Fruit fly (Drosophila melanogaster): Measurements from ENCODE around the gene oc.

The oc gene

DNA sequence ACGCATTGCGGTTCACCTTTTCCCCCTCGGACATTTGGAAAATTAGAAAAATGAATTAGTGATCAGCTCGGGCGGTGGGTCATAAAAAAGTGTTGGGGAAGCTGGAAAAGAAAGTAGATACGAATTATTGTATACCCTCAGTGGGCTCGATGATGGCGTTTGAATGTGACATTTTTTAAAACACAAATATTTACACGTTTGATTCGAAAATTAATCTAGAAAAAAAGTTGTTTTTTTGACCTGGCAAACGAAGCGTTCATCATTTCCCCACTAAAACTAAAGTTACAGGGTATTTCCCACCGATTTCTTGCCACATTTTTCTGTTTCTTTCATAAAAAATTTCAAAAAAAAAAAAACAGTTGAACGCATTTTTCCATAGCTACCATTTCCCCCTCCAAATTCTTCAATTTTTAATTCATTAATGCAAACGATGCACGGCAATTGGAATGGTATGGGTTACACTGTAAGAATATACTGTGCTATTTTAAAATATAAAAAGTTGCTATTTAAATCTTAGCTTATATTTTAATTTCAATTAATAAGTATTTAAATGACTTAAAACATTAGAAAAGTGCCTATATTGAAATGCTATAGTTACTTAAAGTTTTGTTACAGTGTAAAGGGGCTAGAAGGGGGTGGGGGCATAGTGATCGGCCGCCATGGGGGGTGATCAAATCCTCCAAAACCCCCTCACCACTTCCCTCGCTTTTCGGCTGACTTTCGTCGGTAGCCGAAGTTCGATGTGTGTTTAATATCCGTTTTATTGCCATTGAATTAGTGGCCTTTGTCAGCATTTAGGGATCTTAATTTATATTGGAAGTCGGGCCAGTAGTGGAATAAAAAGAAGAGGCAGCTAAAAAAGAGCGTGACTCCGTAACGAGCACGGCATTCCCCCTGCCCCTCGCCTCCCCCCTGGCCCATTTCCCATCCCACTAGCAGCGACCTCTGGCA, 21.1 kb upstream of the oc start:
- TF ChIP-seq CG11617 (GFP tag; optimal IDR thresholded peaks at IDR 0.05) (no peak), Hr96 (GFP tag; optimal IDR thresholded peaks at IDR 0.05) (no peak), CG33017 (tag; optimal IDR thresholded peaks at IDR 0.05) (no peak), CG12768 (GFP tag; optimal IDR thresholded peaks at IDR 0.05) (no peak), Mnt (GFP tag; optimal IDR thresholded peaks at IDR 0.05) (no peak), toe (GFP tag; optimal IDR thresholded peaks at IDR 0.05) (no peak), ovo (GFP tag; optimal IDR thresholded peaks at IDR 0.05) (no peak), Crg-1 (GFP tag; optimal IDR thresholded peaks at IDR 0.05) (no peak), CG7045 (GFP tag; optimal IDR thresholded peaks at IDR 0.05) (no peak), bab1 (GFP tag; optimal IDR thresholded peaks at IDR 0.05) (no peak), CG14711 (tag; optimal IDR thresholded peaks at IDR 0.05) (no peak)

DNA sequence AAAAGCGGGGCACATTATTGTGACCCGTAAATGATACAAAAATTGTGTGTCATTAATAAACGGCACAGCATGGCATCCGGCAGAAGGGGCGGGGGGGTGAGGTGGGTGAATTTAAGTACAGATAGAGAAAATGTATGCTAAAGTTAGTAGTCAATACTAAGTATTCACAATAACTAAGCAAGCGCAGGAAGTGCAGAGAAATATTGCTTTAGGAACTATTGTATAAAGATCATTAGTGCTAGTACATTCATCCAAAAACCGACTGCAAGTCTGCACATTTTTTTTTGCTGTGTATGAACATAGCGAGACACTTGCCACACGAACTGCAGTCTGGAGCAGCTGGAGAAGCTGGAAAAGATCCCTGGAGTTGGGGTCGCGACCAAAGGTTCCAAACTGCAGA, 19.0 kb upstream of the oc start:
- no peak for TF ChIP-seq tj (GFP tag; optimal IDR thresholded peaks at IDR 0.05)
- no peak for TF ChIP-seq kay (GFP tag; ENCODE audit: borderline replicate concordance)
- no peak for TF ChIP-seq cic (GFP tag; optimal IDR thresholded peaks at IDR 0.05)
- no peak for TF ChIP-seq CG7045 (GFP tag; optimal IDR thresholded peaks at IDR 0.05)
- TF ChIP-seq CG11617 (GFP tag; optimal IDR thresholded peaks at IDR 0.05) = no peak
- no peak for TF ChIP-seq CG33017 (tag; optimal IDR thresholded peaks at IDR 0.05)
- no peak for TF ChIP-seq CG14711 (tag; optimal IDR thresholded peaks at IDR 0.05)
- no peak for TF ChIP-seq CG1620 (GFP tag; optimal IDR thresholded peaks at IDR 0.05)
- TF ChIP-seq toe (GFP tag; optimal IDR thresholded peaks at IDR 0.05) = no peak
- no peak for TF ChIP-seq Clk (GFP tag; optimal IDR thresholded peaks at IDR 0.05)
- no peak for TF ChIP-seq CG7101 (tag; optimal IDR thresholded peaks at IDR 0.05)
- no peak for TF ChIP-seq Crg-1 (GFP tag; optimal IDR thresholded peaks at IDR 0.05)
- TF ChIP-seq Hr96 (GFP tag; optimal IDR thresholded peaks at IDR 0.05) = no peak
- TF ChIP-seq CG12768 (GFP tag; optimal IDR thresholded peaks at IDR 0.05) = no peak
- no peak for TF ChIP-seq pad (GFP tag; optimal IDR thresholded peaks at IDR 0.05)
- TF ChIP-seq cnc (optimal IDR thresholded peaks at IDR 0.05) = no peak
- no peak for TF ChIP-seq bab1 (GFP tag; optimal IDR thresholded peaks at IDR 0.05)
- TF ChIP-seq ovo (GFP tag; optimal IDR thresholded peaks at IDR 0.05) = no peak
- TF ChIP-seq CG5204 (GFP tag; optimal IDR thresholded peaks at IDR 0.05) = no peak
- no peak for TF ChIP-seq Mnt (GFP tag; optimal IDR thresholded peaks at IDR 0.05)

DNA sequence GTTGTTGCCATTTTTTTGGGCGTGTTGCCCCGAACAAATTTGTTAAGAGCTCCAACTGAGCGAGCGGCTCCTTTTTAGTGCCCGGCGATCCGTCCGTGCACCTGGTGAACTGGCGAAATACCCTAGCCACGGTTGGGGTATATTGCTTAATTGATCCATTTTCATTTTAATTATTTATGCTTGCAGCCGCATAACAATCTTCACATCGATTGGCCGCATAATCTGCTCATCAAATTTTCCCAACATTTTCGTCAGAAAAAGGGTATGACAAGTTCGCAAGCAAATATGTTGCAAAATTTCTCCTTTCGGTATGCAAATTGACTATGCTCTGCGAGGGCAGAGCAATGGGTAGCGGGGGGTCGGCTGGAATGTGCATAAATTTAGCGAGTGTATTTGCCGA, 17.2 kb upstream of the oc start:
- TF ChIP-seq Clk (GFP tag; optimal IDR thresholded peaks at IDR 0.05) (no peak), Crg-1 (GFP tag; optimal IDR thresholded peaks at IDR 0.05) (no peak), CG14711 (tag; optimal IDR thresholded peaks at IDR 0.05) (no peak), toe (GFP tag; optimal IDR thresholded peaks at IDR 0.05) (no peak), CG7101 (tag; optimal IDR thresholded peaks at IDR 0.05) (no peak), bab1 (GFP tag; optimal IDR thresholded peaks at IDR 0.05) (no peak), CG12768 (GFP tag; optimal IDR thresholded peaks at IDR 0.05) (no peak), ovo (GFP tag; optimal IDR thresholded peaks at IDR 0.05) (no peak), CG33017 (tag; optimal IDR thresholded peaks at IDR 0.05) (no peak), cnc (optimal IDR thresholded peaks at IDR 0.05) (no peak), tj (GFP tag; optimal IDR thresholded peaks at IDR 0.05) (no peak)

DNA sequence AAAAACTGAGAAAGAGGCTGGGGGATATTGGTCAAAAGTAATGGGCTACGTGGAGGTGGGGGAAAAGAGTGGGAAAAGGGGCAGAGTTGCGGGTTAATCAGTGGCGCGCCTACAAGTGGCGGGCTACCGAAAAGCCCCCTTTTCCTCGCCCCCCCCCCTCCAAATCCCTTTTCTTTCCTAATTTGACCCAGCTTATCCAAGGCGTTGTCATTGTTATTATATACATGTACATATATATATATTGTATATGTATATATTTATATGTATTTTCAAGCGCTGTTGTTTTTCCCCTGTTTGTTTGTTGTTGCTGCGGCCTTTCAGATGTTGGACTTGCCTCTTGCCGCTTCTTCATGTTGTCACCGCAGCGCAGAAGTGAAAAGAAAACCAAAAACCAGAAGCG, 16.6 kb upstream of the oc start:
- TF ChIP-seq CG7045 (GFP tag; optimal IDR thresholded peaks at IDR 0.05) = no peak
- TF ChIP-seq bab1 (GFP tag; optimal IDR thresholded peaks at IDR 0.05) = no peak

DNA sequence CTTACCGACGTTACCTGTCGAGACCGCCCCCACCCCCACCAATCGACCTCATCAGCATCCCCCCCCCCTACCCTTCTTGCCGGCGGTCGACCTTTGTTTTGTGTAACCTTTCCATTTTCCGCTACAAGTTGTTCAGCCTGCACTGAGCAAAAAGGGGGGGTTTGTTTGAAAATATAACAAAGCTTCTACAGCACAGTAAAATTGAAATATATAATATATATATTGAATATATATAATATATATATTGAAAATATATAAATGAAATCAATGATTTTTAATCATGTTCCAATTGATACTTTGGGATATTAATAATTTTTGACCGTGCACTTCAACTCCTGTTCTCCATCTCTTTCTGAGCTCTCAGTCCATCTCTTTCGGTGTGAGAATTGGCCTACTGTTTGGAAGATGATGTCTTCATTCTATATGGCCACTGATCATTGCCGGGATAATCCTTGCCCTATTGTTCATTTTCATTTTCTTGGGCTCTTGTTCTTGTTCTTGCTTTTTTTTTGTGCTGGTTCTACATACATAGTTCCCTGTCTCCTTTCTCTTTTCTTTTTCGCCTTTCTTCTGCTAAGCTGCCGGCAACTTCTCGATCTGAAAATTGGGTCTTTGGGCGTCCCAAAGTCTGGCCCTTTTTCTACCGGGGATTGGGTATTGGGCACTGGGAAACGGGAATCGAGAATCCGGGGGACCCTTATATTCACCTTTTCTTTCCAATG, 15.3 kb upstream of the oc start:
- TF ChIP-seq CG14711 (tag; optimal IDR thresholded peaks at IDR 0.05) (no peak), pad (GFP tag; optimal IDR thresholded peaks at IDR 0.05) (no peak), CG5204 (GFP tag; optimal IDR thresholded peaks at IDR 0.05) (no peak), tj (GFP tag; optimal IDR thresholded peaks at IDR 0.05) (no peak), CG7045 (GFP tag; optimal IDR thresholded peaks at IDR 0.05) (no peak), CG7101 (tag; optimal IDR thresholded peaks at IDR 0.05) (no peak), CG33017 (tag; optimal IDR thresholded peaks at IDR 0.05) (no peak), CG11617 (GFP tag; optimal IDR thresholded peaks at IDR 0.05) (no peak), ovo (GFP tag; optimal IDR thresholded peaks at IDR 0.05) (no peak), CG12768 (GFP tag; optimal IDR thresholded peaks at IDR 0.05) (no peak), toe (GFP tag; optimal IDR thresholded peaks at IDR 0.05) (no peak)

DNA sequence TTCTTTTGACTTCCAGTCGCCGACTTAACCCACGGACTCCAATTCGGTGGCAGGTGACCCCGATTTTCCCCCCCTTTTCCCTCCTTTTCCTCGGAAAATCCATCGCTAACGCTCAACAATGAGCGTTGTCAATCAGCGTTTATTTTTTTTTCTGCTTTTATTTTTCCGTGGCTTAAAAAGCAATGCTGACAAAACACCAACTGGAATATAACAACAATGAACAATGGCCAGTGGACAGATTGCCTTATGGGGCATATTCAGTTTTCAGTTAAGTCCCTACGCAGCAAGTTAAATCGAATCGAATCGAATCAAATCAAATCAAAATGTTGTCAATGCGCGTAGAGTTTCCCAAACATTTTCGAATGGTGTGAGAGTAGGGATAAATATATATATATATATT, 13.3 kb upstream of the oc start:
- TF ChIP-seq CG11617 (GFP tag; optimal IDR thresholded peaks at IDR 0.05) = no peak
- no peak for TF ChIP-seq tj (GFP tag; optimal IDR thresholded peaks at IDR 0.05)
- TF ChIP-seq CG12768 (GFP tag; optimal IDR thresholded peaks at IDR 0.05) = no peak
- TF ChIP-seq cnc (optimal IDR thresholded peaks at IDR 0.05) = no peak
- TF ChIP-seq CG33017 (tag; optimal IDR thresholded peaks at IDR 0.05) = no peak
- no peak for TF ChIP-seq Mnt (GFP tag; optimal IDR thresholded peaks at IDR 0.05)
- TF ChIP-seq kay (GFP tag; ENCODE audit: borderline replicate concordance) = no peak
- TF ChIP-seq cic (GFP tag; optimal IDR thresholded peaks at IDR 0.05) = no peak
- no peak for TF ChIP-seq Hr96 (GFP tag; optimal IDR thresholded peaks at IDR 0.05)
- no peak for TF ChIP-seq ovo (GFP tag; optimal IDR thresholded peaks at IDR 0.05)
- TF ChIP-seq bab1 (GFP tag; optimal IDR thresholded peaks at IDR 0.05) = no peak
- TF ChIP-seq CG7101 (tag; optimal IDR thresholded peaks at IDR 0.05) = no peak
